Worm (Caenorhabditis elegans) whole organism, L1 larva: ENCODE results near the gene gas-1.

Experiments used
- dpl-1 ChIP-seq, 3 experiments: fragments of 150-350 bp in 2 of 3; sonication (generic microtip) in 1 of 3; optimal IDR thresholded peaks; 2 replicates each; lab custom pipeline; 2014 to 2017; ENCODE audit warnings: missing biosample characterization in 3 of 3, missing genetic modification characterization in 3 of 3, missing genetic modification reagents in 3 of 3
- elt-2 ChIP-seq: sonication (generic microtip); optimal IDR thresholded peaks from 2 replicates; lab custom pipeline; 2016; ENCODE audit warnings: missing genetic modification characterization, mild to moderate bottlenecking, inconsistent platforms, missing compliant biosample characterization, missing genetic modification reagents
- lin-13 ChIP-seq: fragments of 150-350 bp; optimal IDR thresholded peaks from 2 replicates; lab custom pipeline; 2014; ENCODE audit warnings: missing biosample characterization, missing genetic modification reagents, missing genetic modification characterization
- lir-3 ChIP-seq: sonication (generic microtip); optimal IDR thresholded peaks from 2 replicates; lab custom pipeline; 2016; ENCODE audit warnings: mild to moderate bottlenecking, missing genetic modification characterization, moderate library complexity, missing compliant biosample characterization; ENCODE audit not compliant: poor library complexity
- nhr-77 ChIP-seq: fragments of 150-350 bp; optimal IDR thresholded peaks from 2 replicates; lab custom pipeline; 2014; ENCODE audit warnings: missing biosample characterization, missing genetic modification characterization
- unc-62 ChIP-seq: fragments of 150-350 bp; optimal IDR thresholded peaks from 2 replicates; lab custom pipeline; 2014; ENCODE audit warnings: missing biosample characterization, missing genetic modification reagents, missing genetic modification characterization

DNA sequence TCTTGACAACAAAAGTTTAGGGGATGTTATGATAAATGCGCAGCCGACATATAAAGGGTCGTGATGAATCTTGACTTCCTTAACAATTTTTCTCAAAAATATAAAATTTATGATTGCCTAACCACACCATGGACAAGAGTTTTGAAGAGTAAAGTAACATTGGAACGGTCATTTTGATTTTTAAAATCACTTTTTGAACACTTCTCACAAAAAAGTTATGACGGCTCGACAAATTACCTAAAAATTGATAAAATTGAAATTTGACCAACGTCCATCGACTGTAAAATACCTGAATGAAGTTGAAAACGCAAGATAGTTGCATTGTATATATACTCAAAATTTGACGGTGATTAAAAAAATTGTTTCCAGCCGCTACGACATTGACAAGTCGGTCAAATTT is 38.7 kb upstream of the gas-1 start:
- no peak for TF ChIP-seq elt-2 (tag; lab: Kevin White, UChicago)
- TF ChIP-seq lir-3 (tag; lab: Kevin White, UChicago): no peak
- TF ChIP-seq nhr-77: no peak
- no peak for TF ChIP-seq lin-13
- TF ChIP-seq dpl-1 (GFP tag; optimal IDR thresholded peaks at IDR 0.05; lab: Kevin White, UChicago): no peak
- no peak for TF ChIP-seq unc-62 (GFP tag; lab: Kevin White, UChicago)
